Fruit fly (Drosophila melanogaster) whole organism, embryonic: ENCODE data around the gene CG43448.
A peak's percentile ranks its signal among the peaks of the same experiment; 100 is the strongest.

Source experiments
- CG1233 ChIP-seq: fragments of 200-800 bp; sonication (Bioruptor generic); optimal IDR thresholded peaks from 4 replicates; lab custom pipeline; 2018; ENCODE audit warnings: missing biosample characterization, mild to moderate bottlenecking, missing genetic modification characterization
- CG12391 ChIP-seq: fragments of 200-800 bp; sonication (Bioruptor generic); optimal IDR thresholded peaks from 3 replicates; lab custom pipeline; 2018; ENCODE audit warnings: missing biosample characterization, mild to moderate bottlenecking, missing genetic modification characterization, moderate library complexity
- CG12659 ChIP-seq: fragments of 200-800 bp; sonication (Bioruptor generic); optimal IDR thresholded peaks from 3 replicates; lab custom pipeline; 2017; ENCODE audit warnings: mild to moderate bottlenecking, missing biosample characterization, missing genetic modification reagents, missing genetic modification characterization
- CG13287 ChIP-seq: fragments of 200-800 bp; sonication (Bioruptor generic); IDR thresholded peaks from 2 replicates; pipeline ENCODE4 v1.3.6; 2022; ENCODE audit warnings: missing biosample characterization, missing genetic modification characterization; ENCODE audit not compliant: partially characterized antibody
- CG13296 ChIP-seq: fragments of 200-800 bp; sonication (Bioruptor generic); optimal IDR thresholded peaks from 3 replicates; lab custom pipeline; 2018; ENCODE audit warnings: missing biosample characterization, mild to moderate bottlenecking, missing genetic modification characterization
- CG14014 ChIP-seq: fragments of 200-800 bp; sonication (Bioruptor generic); IDR thresholded peaks from 2 replicates; pipeline ENCODE4 v1.3.6; 2022; ENCODE audit warnings: missing biosample characterization, missing genetic modification characterization
- CG15011 ChIP-seq: fragments of 200-800 bp; sonication (Bioruptor generic); optimal IDR thresholded peaks from 3 replicates; lab custom pipeline; 2018; ENCODE audit warnings: missing biosample characterization, mild to moderate bottlenecking, missing genetic modification characterization
- CG16815 ChIP-seq: fragments of 200-800 bp; sonication (Bioruptor generic); optimal IDR thresholded peaks from 3 replicates; lab custom pipeline; 2017; ENCODE audit warnings: missing biosample characterization, mild to moderate bottlenecking, missing genetic modification characterization
- CG17328 ChIP-seq: fragments of 200-800 bp; sonication (Bioruptor generic); IDR thresholded peaks from 2 replicates; pipeline ENCODE4 v1.3.6; 2022; ENCODE audit warnings: missing biosample characterization, missing genetic modification characterization
- CG2120 ChIP-seq: fragments of 200-800 bp; sonication (Bioruptor generic); optimal IDR thresholded peaks from 3 replicates; lab custom pipeline; 2016; ENCODE audit warnings: missing biosample characterization, missing genetic modification characterization
- CG3163 ChIP-seq: fragments of 200-800 bp; sonication (Bioruptor generic); optimal IDR thresholded peaks from 3 replicates; lab custom pipeline; 2016; ENCODE audit warnings: missing biosample characterization, missing genetic modification characterization
- CG34224 ChIP-seq: fragments of 200-800 bp; sonication (Bioruptor generic); IDR thresholded peaks from 3 replicates; pipeline ENCODE4 v1.3.6; 2022; ENCODE audit warnings: missing biosample characterization, missing genetic modification characterization; ENCODE audit not compliant: partially characterized antibody
- CG3726 ChIP-seq: fragments of 200-800 bp; sonication (Bioruptor generic); IDR thresholded peaks from 3 replicates; pipeline ENCODE4, ENCODE4 v1.3.6; 2022; ENCODE audit warnings: missing biosample characterization, missing genetic modification characterization
- CG3847 ChIP-seq: fragments of 200-800 bp; sonication (Bioruptor generic); IDR thresholded peaks from 2 replicates; pipeline ENCODE4 v1.3.6; 2022; ENCODE audit warnings: missing biosample characterization, missing genetic modification characterization
- CG6272 ChIP-seq: fragments of 200-800 bp; sonication (Bioruptor generic); IDR thresholded peaks from 2 replicates; pipeline ENCODE4 v1.3.6; 2022; ENCODE audit warnings: missing biosample characterization, missing genetic modification characterization
- CG6765 ChIP-seq: fragments of 200-800 bp; sonication (Bioruptor generic); optimal IDR thresholded peaks from 3 replicates; lab custom pipeline; 2017; ENCODE audit warnings: missing biosample characterization, mild to moderate bottlenecking, missing genetic modification characterization
- CG6813 ChIP-seq: fragments of 200-800 bp; sonication (Bioruptor generic); optimal IDR thresholded peaks from 2 replicates; lab custom pipeline; 2017; ENCODE audit warnings: missing biosample characterization, missing genetic modification characterization, mild to moderate bottlenecking, moderate library complexity, missing genetic modification reagents
- CG7963 ChIP-seq: fragments of 200-800 bp; sonication (Bioruptor generic); IDR thresholded peaks from 3 replicates; pipeline ENCODE4 v1.3.6; 2022; ENCODE audit warnings: missing biosample characterization, missing genetic modification characterization; ENCODE audit not compliant: partially characterized antibody
- CG9797 ChIP-seq: fragments of 200-800 bp; sonication (Bioruptor generic); optimal IDR thresholded peaks from 3 replicates; lab custom pipeline; 2018; ENCODE audit warnings: missing biosample characterization, mild to moderate bottlenecking, missing genetic modification characterization
- ERR ChIP-seq: fragments of 200-800 bp; sonication (Bioruptor generic); optimal IDR thresholded peaks from 2 replicates; lab custom pipeline; 2016; ENCODE audit warnings: missing biosample characterization, missing genetic modification characterization
- Elba2 ChIP-seq: fragments of 200-800 bp; sonication (Bioruptor generic); optimal IDR thresholded peaks from 3 replicates; lab custom pipeline; 2016; ENCODE audit warnings: missing biosample characterization, missing genetic modification characterization
- Hr78 ChIP-seq, 2 experiments: fragments of 200-800 bp in 1 of 2; fragments of >200 bp in 1 of 2; sonication (Bioruptor generic) in 1 of 2; optimal IDR thresholded peaks; 2 replicates each; lab custom pipeline; 2017 to 2019; ENCODE audit warnings: missing biosample characterization in 2 of 2, missing genetic modification characterization in 2 of 2, mild to moderate bottlenecking in 1 of 2, moderate library complexity in 1 of 2
- Lhr ChIP-seq: fragments of 200-800 bp; sonication (Bioruptor generic); optimal IDR thresholded peaks from 3 replicates; lab custom pipeline; 2017; ENCODE audit warnings: mild to moderate bottlenecking, missing biosample characterization, missing genetic modification reagents, missing genetic modification characterization
- Meics ChIP-seq: fragments of 200-800 bp; sonication (Bioruptor generic); optimal IDR thresholded peaks from 2 replicates; lab custom pipeline; 2017; ENCODE audit warnings: missing biosample characterization, mild to moderate bottlenecking, missing genetic modification characterization
- NfI ChIP-seq: fragments of 200-800 bp; sonication (Bioruptor generic); optimal IDR thresholded peaks from 3 replicates; lab custom pipeline; 2018; ENCODE audit warnings: missing biosample characterization, mild to moderate bottlenecking, missing genetic modification characterization, moderate library complexity
- Sox102F ChIP-seq: fragments of 200-800 bp; sonication (Bioruptor generic); optimal IDR thresholded peaks from 2 replicates; lab custom pipeline; 2018; ENCODE audit warnings: missing biosample characterization, mild to moderate bottlenecking, missing genetic modification characterization, moderate library complexity
- Tbp ChIP-seq: fragments of >200 bp; optimal IDR thresholded peaks from 2 replicates; lab custom pipeline; 2018; ENCODE audit warnings: missing biosample characterization, missing genetic modification characterization
- Trl ChIP-seq, 3 experiments: fragments of >200 bp in 2 of 3; fragments of 200-800 bp in 1 of 3; sonication (Bioruptor generic) in 1 of 3; optimal IDR thresholded peaks; 2 replicates in 1 of 3; 3 replicates in 2 of 3; lab custom pipeline; 2016 to 2017; ENCODE audit warnings: missing biosample characterization in 1 of 3, missing genetic modification characterization in 1 of 3
- abd-A ChIP-seq: fragments of 200-800 bp; sonication (Bioruptor generic); optimal IDR thresholded peaks from 3 replicates; lab custom pipeline; 2019; ENCODE audit warnings: missing biosample characterization, mild to moderate bottlenecking, missing genetic modification characterization, moderate library complexity
- bab2 ChIP-seq: fragments of 200-800 bp; sonication (Bioruptor generic); optimal IDR thresholded peaks from 2 replicates; lab custom pipeline; 2016; ENCODE audit warnings: missing biosample characterization, missing genetic modification characterization
- chm ChIP-seq: fragments of 200-800 bp; sonication (Bioruptor generic); IDR thresholded peaks from 2 replicates; pipeline ENCODE4 v1.3.6; 2022; ENCODE audit warnings: missing biosample characterization, missing genetic modification characterization
- crp ChIP-seq, 2 experiments: fragments of 200-800 bp; sonication (Bioruptor generic); optimal IDR thresholded peaks; 2 replicates in 1 of 2; 3 replicates in 1 of 2; lab custom pipeline; 2017; ENCODE audit warnings: missing biosample characterization in 2 of 2, missing genetic modification characterization in 2 of 2, mild to moderate bottlenecking in 1 of 2, moderate library complexity in 1 of 2
- danr ChIP-seq: fragments of 200-800 bp; sonication (Bioruptor generic); IDR thresholded peaks from 2 replicates; pipeline ENCODE4 v1.3.6; 2022; ENCODE audit warnings: missing biosample characterization, missing genetic modification characterization
- dysf ChIP-seq: fragments of 200-800 bp; sonication (Bioruptor generic); IDR thresholded peaks from 3 replicates; pipeline ENCODE4 v1.3.6; 2022; ENCODE audit warnings: missing biosample characterization, missing genetic modification characterization
- emc ChIP-seq: fragments of 200-800 bp; sonication (Bioruptor generic); optimal IDR thresholded peaks from 2 replicates; lab custom pipeline; 2016; ENCODE audit warnings: missing biosample characterization, missing genetic modification characterization
- esg ChIP-seq: fragments of 200-800 bp; sonication (Bioruptor generic); conservative IDR thresholded peaks from 2 replicates; pipeline ENCODE4 v1.3.6; 2022; ENCODE audit warnings: missing biosample characterization, missing genetic modification characterization
- eyg ChIP-seq: fragments of 200-800 bp; sonication (Bioruptor generic); optimal IDR thresholded peaks from 3 replicates; lab custom pipeline; 2016; ENCODE audit warnings: missing biosample characterization, missing genetic modification characterization
- gt ChIP-seq: fragments of 200-800 bp; sonication (Bioruptor generic); IDR thresholded peaks from 2 replicates; pipeline ENCODE4 v1.3.6; 2022; ENCODE audit warnings: missing biosample characterization, missing genetic modification characterization
- h ChIP-seq: fragments of >200 bp; optimal IDR thresholded peaks from 2 replicates; lab custom pipeline; 2017
- lola ChIP-seq, 3 experiments: fragments of >200 bp in 2 of 3; fragments of 200-800 bp in 1 of 3; sonication (Bioruptor generic) in 1 of 3; optimal IDR thresholded peaks; 2 replicates each; lab custom pipeline; 2017 to 2019; ENCODE audit warnings: missing biosample characterization in 3 of 3, missing genetic modification characterization in 3 of 3, mild to moderate bottlenecking in 1 of 3, moderate library complexity in 1 of 3
- otp ChIP-seq: fragments of 200-800 bp; sonication (Bioruptor generic); IDR thresholded peaks from 3 replicates; pipeline ENCODE4, ENCODE4 v1.3.6; 2022; ENCODE audit warnings: missing biosample characterization, missing genetic modification characterization
- p53 ChIP-seq: fragments of 200-800 bp; sonication (Bioruptor generic); optimal IDR thresholded peaks from 2 replicates; lab custom pipeline; 2016; ENCODE audit warnings: missing biosample characterization, missing genetic modification characterization
- slbo ChIP-seq: fragments of 200-800 bp; sonication (Bioruptor generic); IDR thresholded peaks from 2 replicates; pipeline ENCODE4 v1.3.6; 2022; ENCODE audit warnings: missing biosample characterization, missing genetic modification characterization
- sqz ChIP-seq: fragments of 200-800 bp; sonication (Bioruptor generic); optimal IDR thresholded peaks from 3 replicates; lab custom pipeline; 2018; ENCODE audit warnings: missing biosample characterization, mild to moderate bottlenecking, missing genetic modification characterization
- ssp ChIP-seq: fragments of 200-800 bp; sonication (Bioruptor generic); IDR thresholded peaks from 2 replicates; pipeline ENCODE4 v1.3.6; 2022; ENCODE audit warnings: missing biosample characterization, missing genetic modification characterization
- z ChIP-seq: fragments of 200-800 bp; sonication (Bioruptor generic); IDR thresholded peaks from 3 replicates; pipeline ENCODE4 v1.3.6; 2022; ENCODE audit warnings: missing biosample characterization, missing genetic modification characterization
- zen ChIP-seq: fragments of 200-800 bp; sonication (Bioruptor generic); optimal IDR thresholded peaks from 3 replicates; lab custom pipeline; 2018; ENCODE audit warnings: missing biosample characterization, mild to moderate bottlenecking, missing genetic modification characterization, moderate library complexity

The CG43448 gene

dm6 chr3R:30203104-30203986 lies 34.2 kb downstream of the CG43448 start (continued):
- TF ChIP-seq CG1233 (GFP tag; lab: Kevin White, UChicago) = peak; percentile 94
- TF ChIP-seq ssp (GFP tag; lab: Robert Waterston, UW) = peak; percentile 85
- TF ChIP-seq CG12391 (tag; lab: Kevin White, UChicago) = peak; percentile 91
- TF ChIP-seq dysf (GFP tag; lab: Robert Waterston, UW) = peak; percentile 97
- peak; percentile 92 for TF ChIP-seq slbo (GFP tag; lab: Robert Waterston, UW)
- TF ChIP-seq bab2 = peak; percentile 99
- TF ChIP-seq gt = peak; percentile 78
- TF ChIP-seq Tbp (GFP tag; lab: Kevin White, UChicago) = no peak
- no peak for TF ChIP-seq h
- TF ChIP-seq CG2120 (GFP tag; lab: Kevin White, UChicago) = peak; percentile 97
- TF ChIP-seq CG3726 (GFP tag; lab: Robert Waterston, UW) = peak; percentile 87
- TF ChIP-seq sqz (GFP tag; lab: Kevin White, UChicago) = peak; percentile 73
- peak; percentile 97 for TF ChIP-seq emc (GFP tag; lab: Kevin White, UChicago)
- no peak for TF ChIP-seq CG7963 (GFP tag; lab: Robert Waterston, UW)
- TF ChIP-seq CG17328 = peak; percentile 70; the same call in 1 of the 2 replicates
- TF ChIP-seq otp (GFP tag; lab: Robert Waterston, UW) = peak; percentile 97
- peak; percentile 66; the same call in 1 of the 3 replicates for TF ChIP-seq z (GFP tag; lab: Robert Waterston, UW)
- TF ChIP-seq CG6765 (GFP tag; lab: Kevin White, UChicago) = peak; percentile 90
- TF ChIP-seq CG3163 (GFP tag; lab: Kevin White, UChicago) = peak; percentile 80
- peak; percentile 90 for TF ChIP-seq CG12659 (GFP tag; lab: Kevin White, UChicago)
- peak; percentile 94 for TF ChIP-seq Sox102F (GFP tag; lab: Kevin White, UChicago)
- peak; percentile 90 for TF ChIP-seq NfI (GFP tag; lab: Kevin White, UChicago)
- TF ChIP-seq Trl (optimal IDR thresholded peaks at IDR 0.05; lab: Kevin White, UChicago) = peak; percentile 65 to 83
- peak; percentile 97 for TF ChIP-seq Trl (GFP tag; optimal IDR thresholded peaks at IDR 0.05; lab: Kevin White, UChicago)
- TF ChIP-seq CG34224 (GFP tag; lab: Robert Waterston, UW) = peak; percentile 32; the same call in 1 of the 3 replicates
- TF ChIP-seq Elba2 = no peak
- TF ChIP-seq esg (GFP tag; lab: Robert Waterston, UW) = peak; percentile 97
- TF ChIP-seq CG9797 (GFP tag; lab: Kevin White, UChicago) = peak; percentile 54
- TF ChIP-seq CG14014 (GFP tag; lab: Robert Waterston, UW) = peak; percentile 97
- peak in 1 of 2 experiments; percentile 46 for TF ChIP-seq crp (GFP tag; optimal IDR thresholded peaks at IDR 0.05; lab: Kevin White, UChicago)
- peak; percentile 97 for TF ChIP-seq ERR (GFP tag; lab: Kevin White, UChicago)
- peak; percentile 93 for TF ChIP-seq CG6813
- peak; percentile 94 for TF ChIP-seq CG13296 (GFP tag; lab: Kevin White, UChicago)
- TF ChIP-seq danr (GFP tag; lab: Robert Waterston, UW) = peak; percentile 88
- peak; percentile 84 for TF ChIP-seq CG6272 (GFP tag; lab: Robert Waterston, UW)
- TF ChIP-seq CG3847 (GFP tag; lab: Robert Waterston, UW) = peak; percentile 81
- peak; percentile 90 for TF ChIP-seq zen (tag; lab: Kevin White, UChicago)
- peak; percentile 94 for TF ChIP-seq CG15011 (GFP tag; lab: Kevin White, UChicago)
- peak; percentile 97 for TF ChIP-seq eyg
- peak; percentile 97 for TF ChIP-seq Meics (GFP tag; lab: Kevin White, UChicago)
- TF ChIP-seq Hr78 (GFP tag; optimal IDR thresholded peaks at IDR 0.05; lab: Kevin White, UChicago) = peak in 1 of 2 experiments; percentile 96
- peak; percentile 67 for TF ChIP-seq Lhr (GFP tag; lab: Kevin White, UChicago)
- TF ChIP-seq lola (GFP tag; optimal IDR thresholded peaks at IDR 0.05; lab: Kevin White, UChicago) = peak in 1 of 3 experiments; percentile 81
- peak; percentile 21; the same call in 1 of the 2 replicates for TF ChIP-seq CG13287
- TF ChIP-seq p53 (GFP tag; lab: Kevin White, UChicago) = peak; percentile 95
- TF ChIP-seq CG16815 (GFP tag; lab: Kevin White, UChicago) = peak; percentile 84
- peak; percentile 96 for TF ChIP-seq abd-A (tag; lab: Kevin White, UChicago)
- peak; percentile 52; the same call in 1 of the 2 replicates for TF ChIP-seq chm (GFP tag; lab: Robert Waterston, UW)
